Worm (Caenorhabditis elegans) whole organism, young adult: Measurements from ENCODE around the gene ahsa-1.
A peak's percentile ranks its signal among the peaks of the same experiment; 100 is the strongest.

Experiments used
- B0019.2 ChIP-seq: fragments of 200-800 bp; sonication (Bioruptor generic); conservative IDR thresholded peaks from 2 replicates; pipeline ENCODE4 v1.3.6; 2022; ENCODE audit warnings: missing genetic modification reagents, missing genetic modification characterization, missing compliant biosample characterization
- F22D6.2 ChIP-seq: sonication (generic microtip); optimal IDR thresholded peaks from 2 replicates; lab custom pipeline; 2016; ENCODE audit warnings: mild to moderate bottlenecking, missing genetic modification characterization, missing compliant biosample characterization
- F23B12.7 ChIP-seq: sonication (generic microtip); optimal IDR thresholded peaks from 2 replicates; lab custom pipeline; 2017; ENCODE audit warnings: missing genetic modification characterization, mild to moderate bottlenecking, missing compliant biosample characterization, antibody characterized with exemption, moderate library complexity; ENCODE audit not compliant: insufficient read depth
- F33H1.4 ChIP-seq: fragments of 200-800 bp; sonication (Bioruptor generic); IDR thresholded peaks from 2 replicates; pipeline ENCODE4 v1.3.6; 2022; ENCODE audit warnings: missing genetic modification reagents, missing genetic modification characterization, missing compliant biosample characterization
- F55B11.4 ChIP-seq: sonication (generic microtip); optimal IDR thresholded peaks from 2 replicates; lab custom pipeline; 2016; ENCODE audit warnings: missing compliant biosample characterization, missing genetic modification characterization, borderline replicate concordance; ENCODE audit not compliant: insufficient read depth
- F57C9.4 ChIP-seq: sonication (generic microtip); optimal IDR thresholded peaks from 2 replicates; lab custom pipeline; 2017; ENCODE audit warnings: mild to moderate bottlenecking, missing genetic modification characterization, missing compliant biosample characterization
- K12H6.12 ChIP-seq: fragments of 200-800 bp; sonication (Bioruptor generic); optimal IDR thresholded peaks from 2 replicates; lab custom pipeline; 2018; ENCODE audit warnings: mild to moderate bottlenecking, missing genetic modification characterization, missing compliant biosample characterization
- Y95B8A.8 ChIP-seq: fragments of 200-800 bp; sonication (Bioruptor generic); IDR thresholded peaks from 2 replicates; pipeline ENCODE4 v1.3.6; 2022; ENCODE audit warnings: missing genetic modification reagents, missing genetic modification characterization, missing compliant biosample characterization
- ZK185.1 ChIP-seq: sonication (generic microtip); optimal IDR thresholded peaks from 2 replicates; lab custom pipeline; 2016; ENCODE audit warnings: mild to moderate bottlenecking, missing genetic modification characterization, missing compliant biosample characterization; ENCODE audit not compliant: poor library complexity, severe bottlenecking
- bed-2 ChIP-seq: fragments of 200-800 bp; sonication (Bioruptor generic); IDR thresholded peaks from 2 replicates; pipeline ENCODE4 v1.3.6; 2022; ENCODE audit warnings: missing genetic modification reagents, missing genetic modification characterization, missing compliant biosample characterization
- cebp-1 ChIP-seq, 2 experiments: fragments of 200-800 bp in 1 of 2; sonication (Bioruptor generic) in 1 of 2; sonication (generic microtip) in 1 of 2; IDR thresholded peaks in 1 of 2; optimal IDR thresholded peaks in 1 of 2; 2 replicates each; pipeline versions ENCODE4 v1.3.6 to Lab custom; 2017 to 2022; ENCODE audit warnings: missing compliant biosample characterization in 2 of 2, missing genetic modification characterization in 2 of 2, mild to moderate bottlenecking in 1 of 2, missing genetic modification reagents in 1 of 2, moderate library complexity in 1 of 2
- ceh-100 ChIP-seq: fragments of 200-800 bp; sonication (Bioruptor generic); IDR thresholded peaks from 2 replicates; pipeline ENCODE4 v1.3.6; 2022; ENCODE audit warnings: missing genetic modification reagents, missing genetic modification characterization, missing compliant biosample characterization
- ceh-27 ChIP-seq: fragments of 200-800 bp; sonication (Bioruptor generic); optimal IDR thresholded peaks from 2 replicates; lab custom pipeline; 2018; ENCODE audit warnings: mild to moderate bottlenecking, missing genetic modification characterization, moderate library complexity, missing compliant biosample characterization
- die-1 ChIP-seq: sonication (generic microtip); optimal IDR thresholded peaks from 2 replicates; lab custom pipeline; 2016; ENCODE audit warnings: missing genotype, mild to moderate bottlenecking, missing genetic modification characterization, missing compliant biosample characterization
- dox-1 ChIP-seq: fragments of 200-800 bp; sonication (Bioruptor generic); IDR thresholded peaks from 2 replicates; pipeline ENCODE4 v1.3.6; 2022; ENCODE audit warnings: missing genetic modification reagents, missing genetic modification characterization, missing compliant biosample characterization
- him-1 ChIP-seq: sonication (generic microtip); optimal IDR thresholded peaks from 2 replicates; lab custom pipeline; 2016; ENCODE audit warnings: missing genotype, missing genetic modification reagents, missing genetic modification characterization, missing compliant biosample characterization
- let-607 ChIP-seq, 2 experiments: fragments of 200-800 bp in 1 of 2; sonication (Bioruptor generic) in 1 of 2; sonication (generic microtip) in 1 of 2; optimal IDR thresholded peaks; 2 replicates each; lab custom pipeline; 2016 to 2018; ENCODE audit warnings: mild to moderate bottlenecking in 2 of 2, missing compliant biosample characterization in 2 of 2, missing genetic modification characterization in 2 of 2, moderate library complexity in 2 of 2, missing genotype in 1 of 2
- lin-35 ChIP-seq, 3 experiments: fragments of 150-350 bp in 2 of 3; sonication (generic microtip) in 1 of 3; optimal IDR thresholded peaks; 2 replicates each; lab custom pipeline; 2014 to 2018; ENCODE audit warnings: missing biosample characterization in 3 of 3, missing genetic modification characterization in 3 of 3, missing genetic modification reagents in 3 of 3
- lin-40 ChIP-seq: sonication (generic microtip); optimal IDR thresholded peaks from 2 replicates; lab custom pipeline; 2016; ENCODE audit warnings: missing genetic modification characterization, mild to moderate bottlenecking, missing compliant biosample characterization, missing genotype, missing genetic modification reagents
- lin-54 ChIP-seq: fragments of 200-800 bp; sonication (Bioruptor generic); optimal IDR thresholded peaks from 2 replicates; lab custom pipeline; 2018; ENCODE audit warnings: mild to moderate bottlenecking, missing genetic modification characterization, missing compliant biosample characterization
- lsl-1 ChIP-seq: fragments of 200-800 bp; sonication (Bioruptor generic); optimal IDR thresholded peaks from 2 replicates; lab custom pipeline; 2018; ENCODE audit warnings: mild to moderate bottlenecking, missing genetic modification characterization, moderate library complexity, missing compliant biosample characterization
- madf-6 ChIP-seq: fragments of 200-800 bp; sonication (Bioruptor generic); IDR thresholded peaks from 2 replicates; pipeline ENCODE4 v1.3.6; 2022; ENCODE audit warnings: missing genetic modification reagents, missing genetic modification characterization, missing compliant biosample characterization
- mcd-1 ChIP-seq: fragments of 200-800 bp; sonication (Bioruptor generic); IDR thresholded peaks from 2 replicates; pipeline ENCODE4 v1.3.6; 2022; ENCODE audit warnings: missing genetic modification reagents, missing genetic modification characterization, missing compliant biosample characterization
- nfya-1 ChIP-seq: sonication (generic microtip); optimal IDR thresholded peaks from 2 replicates; lab custom pipeline; 2017; ENCODE audit warnings: antibody characterized with exemption, missing compliant biosample characterization, missing genetic modification characterization, borderline replicate concordance; ENCODE audit not compliant: insufficient read depth
- rec-8 ChIP-seq, 2 experiments: sonication (generic microtip); optimal IDR thresholded peaks; 2 replicates each; lab custom pipeline; 2016; ENCODE audit warnings: mild to moderate bottlenecking in 2 of 2, missing genetic modification characterization in 2 of 2, missing genetic modification reagents in 2 of 2, missing genotype in 2 of 2, missing biosample characterization in 1 of 2, missing compliant biosample characterization in 1 of 2, moderate library complexity in 1 of 2
- repo-1 ChIP-seq: sonication (generic microtip); optimal IDR thresholded peaks from 2 replicates; lab custom pipeline; 2017; ENCODE audit warnings: mild to moderate bottlenecking, missing genetic modification characterization, missing compliant biosample characterization
- rpc-1 ChIP-seq, 2 experiments: fragments of 150-350 bp in 1 of 2; sonication (generic microtip) in 1 of 2; optimal IDR thresholded peaks; 2 replicates each; lab custom pipeline; 2014 to 2018; ENCODE audit warnings: missing biosample characterization in 1 of 2, missing genetic modification characterization in 1 of 2, missing genetic modification reagents in 1 of 2, missing genotype in 1 of 2
- snpc-1.1 ChIP-seq: sonication (generic microtip); optimal IDR thresholded peaks from 2 replicates; lab custom pipeline; 2017; ENCODE audit warnings: missing genetic modification characterization, mild to moderate bottlenecking, missing compliant biosample characterization, antibody characterized with exemption, moderate library complexity, missing genotype, missing genetic modification reagents; ENCODE audit not compliant: insufficient read depth
- snpc-3.4 ChIP-seq: sonication (generic microtip); optimal IDR thresholded peaks from 2 replicates; lab custom pipeline; 2017; ENCODE audit warnings: missing genetic modification characterization, mild to moderate bottlenecking, missing compliant biosample characterization, antibody characterized with exemption, moderate library complexity, missing genotype, missing genetic modification reagents
- snpc-4 ChIP-seq, 5 experiments: fragments of 150-350 bp in 1 of 5; sonication (generic microtip) in 4 of 5; optimal IDR thresholded peaks; 2 replicates each; lab custom pipeline; 2014 to 2018; ENCODE audit warnings: missing genetic modification characterization in 5 of 5, missing biosample characterization in 3 of 5, antibody characterized with exemption in 2 of 5, mild to moderate bottlenecking in 2 of 5, missing compliant biosample characterization in 2 of 5, missing genotype in 2 of 5, moderate library complexity in 2 of 5, missing genetic modification reagents in 1 of 5
- unc-130 ChIP-seq: sonication (generic microtip); optimal IDR thresholded peaks from 2 replicates; lab custom pipeline; 2016; ENCODE audit warnings: missing genetic modification reagents, missing genetic modification characterization, missing compliant biosample characterization
- ztf-25 ChIP-seq: fragments of 200-800 bp; sonication (Bioruptor generic); IDR thresholded peaks from 2 replicates; pipeline ENCODE4 v1.3.6; 2022; ENCODE audit warnings: missing genetic modification reagents, missing genetic modification characterization, missing compliant biosample characterization
- ztf-28 ChIP-seq: fragments of 200-800 bp; sonication (Bioruptor generic); IDR thresholded peaks from 2 replicates; pipeline ENCODE4 v1.3.6; 2022; ENCODE audit warnings: missing genetic modification reagents, missing genetic modification characterization, missing compliant biosample characterization

The ahsa-1 gene

DNA sequence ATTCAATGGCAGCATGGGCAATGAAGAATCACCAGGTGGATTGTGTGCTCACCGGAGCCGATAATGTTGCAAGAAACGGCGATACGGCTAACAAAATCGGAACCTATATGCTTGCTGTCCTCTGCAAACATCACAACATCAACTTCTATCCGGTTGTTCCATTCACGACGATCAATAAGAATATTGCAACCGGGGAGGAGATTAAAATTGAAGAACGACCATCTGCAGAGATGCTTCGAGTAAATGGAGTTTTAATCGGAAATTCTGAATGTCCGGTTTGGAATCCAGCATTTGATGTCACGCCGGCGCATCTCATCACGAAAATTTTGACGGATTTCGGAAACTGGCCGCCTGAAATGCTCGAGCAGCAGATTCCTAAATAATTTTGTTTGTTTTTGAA lies 1.5 kb downstream of the ahsa-1 start (continued):
- no peak for TF ChIP-seq cebp-1 (GFP tag; IDR thresholded peaks at IDR 0.05; lab: Robert Waterston, UW)
- TF ChIP-seq cebp-1 (tag; optimal IDR thresholded peaks at IDR 0.05; lab: Kevin White, UChicago): peak; percentile 65
- peak; percentile 4 for TF ChIP-seq F57C9.4 (tag; lab: Kevin White, UChicago)
- peak; percentile 5 for TF ChIP-seq die-1 (tag; lab: Kevin White, UChicago)
- TF ChIP-seq Y95B8A.8 (GFP tag; lab: Robert Waterston, UW): 0 out of 2 replicates have a peak, but pooled peaks have one; percentile 40

- no peak for TF ChIP-seq cebp-1 (GFP tag; IDR thresholded peaks at IDR 0.05; lab: Robert Waterston, UW)
- TF ChIP-seq cebp-1 (tag; optimal IDR thresholded peaks at IDR 0.05; lab: Kevin White, UChicago): peak; percentile 31
- peak; percentile 50 for TF ChIP-seq lin-40 (tag; lab: Kevin White, UChicago)
- TF ChIP-seq repo-1: no peak
- no peak for TF ChIP-seq ztf-25 (GFP tag; lab: Robert Waterston, UW)
- peak; percentile 2 for TF ChIP-seq K12H6.12 (tag; lab: Kevin White, UChicago)
- peak; percentile 16 for TF ChIP-seq F23B12.7 (tag; lab: Kevin White, UChicago)
- peak in 1 of 3 experiments; percentile 30 for TF ChIP-seq lin-35 (GFP tag; optimal IDR thresholded peaks at IDR 0.05; lab: Kevin White, UChicago)
- peak; percentile 18 for TF ChIP-seq snpc-3.4
- peak; percentile 19 for TF ChIP-seq lsl-1 (GFP tag; lab: Kevin White, UChicago)
- TF ChIP-seq rec-8 (tag; optimal IDR thresholded peaks at IDR 0.05; lab: Kevin White, UChicago): peak; percentile 28 to 34
- TF ChIP-seq ztf-28: no peak
- no peak for TF ChIP-seq snpc-4 (GFP tag; optimal IDR thresholded peaks at IDR 0.05; lab: Kevin White, UChicago)
- peak in 2 of 4 experiments; percentile 32 to 54 for TF ChIP-seq snpc-4 (tag; optimal IDR thresholded peaks at IDR 0.05; lab: Kevin White, UChicago)
- TF ChIP-seq let-607 (tag; optimal IDR thresholded peaks at IDR 0.05; lab: Kevin White, UChicago): peak in 1 of 2 experiments; percentile 54
- TF ChIP-seq rpc-1 (optimal IDR thresholded peaks at IDR 0.05; lab: Kevin White, UChicago): no peak
- TF ChIP-seq rpc-1 (tag; optimal IDR thresholded peaks at IDR 0.05; lab: Kevin White, UChicago): no peak
- peak; percentile 82 for TF ChIP-seq unc-130
- peak; percentile 54 for TF ChIP-seq madf-6 (GFP tag; lab: Robert Waterston, UW)
- no peak for TF ChIP-seq F55B11.4 (tag; lab: Kevin White, UChicago)
- TF ChIP-seq B0019.2 (GFP tag; lab: Robert Waterston, UW): no peak
- peak; percentile 50 for TF ChIP-seq lin-54 (GFP tag; lab: Kevin White, UChicago)
- TF ChIP-seq F33H1.4: peak; percentile 26; the same call in 1 of the 2 replicates
- TF ChIP-seq ZK185.1 (tag; lab: Kevin White, UChicago): peak; percentile 76
- 0 out of 2 replicates have a peak, but pooled peaks have one; percentile 18 for TF ChIP-seq dox-1 (GFP tag; lab: Robert Waterston, UW)
- TF ChIP-seq snpc-1.1 (tag; lab: Kevin White, UChicago): no peak
- TF ChIP-seq ceh-27: peak; percentile 52
- 0 out of 2 replicates have a peak, but pooled peaks have one; percentile 42 for TF ChIP-seq bed-2 (GFP tag; lab: Robert Waterston, UW)
- peak; percentile 8 for TF ChIP-seq F22D6.2 (tag; lab: Kevin White, UChicago)
- TF ChIP-seq him-1 (tag; lab: Kevin White, UChicago): peak; percentile 28
- peak; percentile 43; the same call in 1 of the 2 replicates for TF ChIP-seq ceh-100 (GFP tag; lab: Robert Waterston, UW)
- TF ChIP-seq mcd-1 (GFP tag; lab: Robert Waterston, UW): peak; percentile 68
- no peak for TF ChIP-seq nfya-1
Measured at ce11 chrV:15082291-15082690, 2.9 kb downstream of the ahsa-1 start, which contains the start of the genes C01G10.10 and C01G10.9. TSS of gene C01G10.10 (minus strand) at chrV:15082441. TSS of gene C01G10.9 (plus strand) at chrV:15082530.
